Fruit fly (Drosophila melanogaster): ENCODE results near the gene Fadd.

The Fadd gene

DNA sequence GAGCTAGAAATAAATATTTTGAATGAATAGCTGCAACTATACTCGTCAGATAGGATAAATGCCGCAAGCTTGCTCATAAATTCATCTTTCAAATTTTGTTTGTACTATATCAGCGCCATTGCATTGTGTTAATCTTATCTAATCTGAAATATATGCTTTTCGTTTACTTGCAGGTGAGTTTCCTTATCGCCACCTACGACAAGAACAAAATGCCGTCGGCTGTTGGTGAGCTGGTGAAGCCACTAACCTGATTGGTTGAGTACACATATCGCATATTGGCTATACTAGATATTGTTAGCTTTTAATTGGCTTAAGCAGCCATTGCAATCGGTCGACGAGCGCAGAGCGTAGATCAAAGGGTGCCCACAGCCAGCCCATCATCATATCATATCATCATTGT is 19.5 kb downstream of the Fadd start:
- TF ChIP-seq CG17801 (GFP tag; optimal IDR thresholded peaks at IDR 0.05; ENCODE audit: partially characterized antibody), result no peak

DNA sequence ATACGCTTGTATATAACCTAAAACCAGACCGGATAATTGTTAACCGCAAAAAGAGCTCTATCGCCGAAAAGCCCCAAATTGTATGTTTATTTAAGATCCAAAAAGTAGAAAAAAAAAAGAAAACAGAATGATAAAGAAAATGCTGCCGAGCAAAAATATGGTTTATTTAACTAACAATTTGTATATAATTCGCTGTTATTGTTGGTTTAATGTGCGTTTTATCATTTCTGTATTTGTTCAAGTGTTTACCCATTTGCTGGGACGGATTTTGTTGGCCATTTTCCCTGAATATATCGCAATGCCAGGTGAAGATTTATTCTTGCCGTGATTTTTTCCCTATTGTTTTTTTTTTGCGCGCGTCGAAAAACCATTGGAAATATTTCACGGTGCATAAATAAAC is 22.8 kb downstream of the Fadd start:
- no peak for TF ChIP-seq CG17801 (GFP tag; optimal IDR thresholded peaks at IDR 0.05; ENCODE audit: partially characterized antibody)

DNA sequence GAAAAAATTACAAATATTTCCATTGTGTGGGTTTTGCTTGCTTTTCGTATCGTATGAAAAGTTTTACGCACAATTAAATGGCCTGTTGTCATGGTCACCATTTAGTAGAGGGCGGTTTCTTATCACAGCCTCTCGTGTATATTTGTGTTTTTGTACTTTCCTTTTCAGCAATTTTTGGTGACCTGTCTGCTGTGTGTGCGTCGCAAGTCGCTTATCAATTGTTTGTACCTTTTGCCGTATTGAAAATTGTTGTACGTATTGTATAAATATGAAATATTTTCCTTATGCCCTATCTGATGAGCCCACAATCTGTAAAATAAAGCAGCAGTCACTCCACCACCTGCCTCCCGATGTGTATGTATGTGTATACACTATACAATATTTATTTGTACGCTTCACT is 32.2 kb downstream of the Fadd start:
- no peak for TF ChIP-seq CG17801 (GFP tag; optimal IDR thresholded peaks at IDR 0.05; ENCODE audit: partially characterized antibody)

DNA sequence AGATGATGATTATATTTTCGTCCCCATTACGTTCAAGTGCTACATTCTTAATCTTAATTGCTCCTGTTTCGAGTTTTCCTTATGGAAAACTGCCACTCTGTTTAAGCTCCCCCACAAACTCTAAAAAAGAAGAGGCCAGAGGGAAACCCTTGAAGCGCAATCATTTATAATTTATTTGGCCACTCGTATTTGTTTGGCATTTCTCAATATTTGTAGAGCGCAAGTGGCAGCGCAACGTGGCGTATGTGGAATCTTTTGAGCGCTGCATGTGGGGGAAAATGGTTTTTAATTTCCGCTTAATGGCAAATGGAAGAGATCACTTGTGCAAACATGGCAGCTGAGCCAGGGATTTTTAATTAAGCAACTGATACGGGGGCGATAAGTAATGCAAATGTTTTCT is 33.0 kb downstream of the Fadd start:
- TF ChIP-seq CG17801 (GFP tag; optimal IDR thresholded peaks at IDR 0.05; ENCODE audit: partially characterized antibody), result no peak

DNA sequence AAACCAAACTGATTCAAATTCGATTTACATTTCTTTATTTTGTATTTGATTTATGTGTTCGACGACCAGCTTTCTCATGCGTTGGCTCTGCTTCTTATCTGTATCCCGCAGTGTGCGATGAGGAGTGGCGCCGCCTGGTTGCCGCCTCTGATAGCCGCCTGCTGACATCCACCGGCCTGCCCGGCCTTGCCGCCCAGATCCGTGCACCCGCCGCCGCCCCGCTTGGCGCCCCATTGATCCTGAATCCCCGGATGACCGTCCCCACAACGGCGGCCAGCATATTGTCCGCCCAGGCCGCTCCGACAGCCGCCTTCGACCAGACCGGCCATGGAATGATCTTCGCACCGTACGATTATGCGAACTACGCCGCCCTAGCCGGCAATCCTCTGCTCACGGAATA is 37.4 kb downstream of the Fadd start:
- TF ChIP-seq CG17801 (GFP tag; optimal IDR thresholded peaks at IDR 0.05; ENCODE audit: partially characterized antibody), result no peak

DNA sequence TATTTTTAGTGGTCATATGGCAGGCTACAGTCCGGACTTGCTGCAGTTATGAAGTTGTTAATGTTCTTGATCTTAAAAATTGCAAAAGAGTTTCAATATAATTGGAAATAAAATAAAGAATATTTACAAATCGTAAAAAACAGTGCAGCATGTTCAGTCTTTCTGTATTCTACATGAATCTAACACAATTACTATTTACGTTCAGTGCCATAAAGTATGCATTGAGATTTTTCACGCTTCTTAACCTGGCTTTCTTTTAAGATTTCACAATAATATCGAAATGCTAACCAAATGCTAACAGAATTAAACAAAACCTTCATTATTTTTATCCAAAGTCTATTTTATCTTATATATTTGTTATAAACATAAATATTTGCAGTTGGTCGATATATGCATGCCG is 38.3 kb downstream of the Fadd start:
- TF ChIP-seq CG17801 (GFP tag; optimal IDR thresholded peaks at IDR 0.05; ENCODE audit: partially characterized antibody), result no peak

DNA sequence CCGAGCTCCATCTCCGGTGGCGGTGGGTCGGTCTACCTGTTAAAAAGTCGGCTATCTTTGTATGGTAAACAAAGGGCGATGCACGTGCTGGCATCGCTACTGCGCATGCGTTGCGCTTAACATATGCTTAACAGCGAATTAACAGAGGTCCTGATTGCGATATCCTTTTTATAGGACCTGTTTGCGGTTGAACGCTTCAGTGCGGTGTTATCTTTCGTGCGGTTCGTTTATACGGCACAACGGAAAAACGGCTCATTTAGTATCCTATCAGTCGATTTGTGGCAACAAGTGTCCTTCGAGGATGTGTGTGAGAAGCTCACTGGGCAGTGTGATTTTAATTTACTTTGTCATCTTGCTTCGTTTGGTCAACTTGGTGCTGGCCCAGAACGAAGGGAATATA is 45.9 kb downstream of the Fadd start, which contains the start of gene CG13408:
CG13408 (plus strand) TSS at position 222 of the 400 bp plus-strand sequence.
- no peak for TF ChIP-seq CG17801 (GFP tag; optimal IDR thresholded peaks at IDR 0.05; ENCODE audit: partially characterized antibody)
